Fruit fly (Drosophila melanogaster) whole organism, embryonic: ENCODE measurements around the gene mRpS9.

Source experiments
- CG10979 ChIP-seq: fragments of 200-800 bp; sonication (Bioruptor generic); optimal IDR thresholded peaks from 2 replicates; lab custom pipeline; 2018; ENCODE audit warnings: missing biosample characterization, mild to moderate bottlenecking, missing genetic modification characterization, moderate library complexity
- CG11398 ChIP-seq: fragments of 200-800 bp; sonication (Bioruptor generic); optimal IDR thresholded peaks from 2 replicates; lab custom pipeline; 2016; ENCODE audit warnings: missing biosample characterization, missing genetic modification characterization
- CG1233 ChIP-seq: fragments of 200-800 bp; sonication (Bioruptor generic); optimal IDR thresholded peaks from 4 replicates; lab custom pipeline; 2018; ENCODE audit warnings: missing biosample characterization, mild to moderate bottlenecking, missing genetic modification characterization
- CG14014 ChIP-seq: fragments of 200-800 bp; sonication (Bioruptor generic); IDR thresholded peaks from 2 replicates; pipeline ENCODE4 v1.3.6; 2022; ENCODE audit warnings: missing biosample characterization, missing genetic modification characterization
- CG15011 ChIP-seq: fragments of 200-800 bp; sonication (Bioruptor generic); optimal IDR thresholded peaks from 3 replicates; lab custom pipeline; 2018; ENCODE audit warnings: missing biosample characterization, mild to moderate bottlenecking, missing genetic modification characterization
- CG15514 ChIP-seq: fragments of 200-800 bp; sonication (Bioruptor generic); optimal IDR thresholded peaks from 3 replicates; lab custom pipeline; 2017; ENCODE audit warnings: missing biosample characterization, missing genetic modification characterization, mild to moderate bottlenecking, moderate library complexity, missing genetic modification reagents
- CG16863 ChIP-seq: fragments of 200-800 bp; sonication (Bioruptor generic); optimal IDR thresholded peaks from 3 replicates; lab custom pipeline; 2016; ENCODE audit warnings: missing biosample characterization, missing genetic modification characterization
- CG2120 ChIP-seq: fragments of 200-800 bp; sonication (Bioruptor generic); optimal IDR thresholded peaks from 3 replicates; lab custom pipeline; 2016; ENCODE audit warnings: missing biosample characterization, missing genetic modification characterization
- CG2678 ChIP-seq: fragments of 200-800 bp; sonication (Bioruptor generic); optimal IDR thresholded peaks from 3 replicates; lab custom pipeline; 2019; ENCODE audit warnings: missing biosample characterization, mild to moderate bottlenecking, missing genetic modification characterization, moderate library complexity
- CG32767 ChIP-seq: fragments of 200-800 bp; sonication (Bioruptor generic); IDR thresholded peaks from 2 replicates; pipeline ENCODE4 v1.3.6; 2022; ENCODE audit warnings: missing biosample characterization, missing genetic modification characterization
- CG34224 ChIP-seq: fragments of 200-800 bp; sonication (Bioruptor generic); IDR thresholded peaks from 3 replicates; pipeline ENCODE4 v1.3.6; 2022; ENCODE audit warnings: missing biosample characterization, missing genetic modification characterization; ENCODE audit not compliant: partially characterized antibody
- CG4360 ChIP-seq: fragments of 200-800 bp; sonication (Bioruptor generic); IDR thresholded peaks from 2 replicates; pipeline ENCODE4 v1.3.6; 2022; ENCODE audit warnings: missing biosample characterization, missing genetic modification characterization
- CG4424 ChIP-seq: fragments of 200-800 bp; sonication (Bioruptor generic); optimal IDR thresholded peaks from 3 replicates; lab custom pipeline; 2016; ENCODE audit warnings: missing biosample characterization, missing genetic modification characterization
- CG5180 ChIP-seq: fragments of 200-800 bp; sonication (Bioruptor generic); optimal IDR thresholded peaks from 3 replicates; lab custom pipeline; 2017; ENCODE audit warnings: missing biosample characterization, missing genetic modification characterization, mild to moderate bottlenecking, moderate library complexity, missing genetic modification reagents
- CG6854 ChIP-seq: fragments of 200-800 bp; sonication (Bioruptor generic); optimal IDR thresholded peaks from 3 replicates; lab custom pipeline; 2017; ENCODE audit warnings: missing biosample characterization, mild to moderate bottlenecking, missing genetic modification characterization
- CG7271 ChIP-seq: fragments of 200-800 bp; sonication (Bioruptor generic); optimal IDR thresholded peaks from 2 replicates; lab custom pipeline; 2018; ENCODE audit warnings: missing biosample characterization, mild to moderate bottlenecking, missing genetic modification characterization, moderate library complexity
- CG7839 ChIP-seq: fragments of 200-800 bp; sonication (Bioruptor generic); optimal IDR thresholded peaks from 3 replicates; lab custom pipeline; 2018; ENCODE audit warnings: missing biosample characterization, mild to moderate bottlenecking, missing genetic modification characterization, moderate library complexity
- CG8089 ChIP-seq: fragments of 200-800 bp; sonication (Bioruptor generic); optimal IDR thresholded peaks from 3 replicates; lab custom pipeline; 2016; ENCODE audit warnings: missing biosample characterization, missing genetic modification characterization
- CG8478 ChIP-seq: fragments of >200 bp; optimal IDR thresholded peaks from 2 replicates; lab custom pipeline; 2018
- CrebB ChIP-seq: fragments of 200-800 bp; sonication (Bioruptor generic); optimal IDR thresholded peaks from 3 replicates; lab custom pipeline; 2018; ENCODE audit warnings: missing biosample characterization, mild to moderate bottlenecking, missing genetic modification characterization
- Dfd ChIP-seq, 2 experiments: fragments of >200 bp; optimal IDR thresholded peaks; 2 replicates each; lab custom pipeline; 2017; ENCODE audit warnings: missing biosample characterization in 2 of 2, missing genetic modification characterization in 2 of 2
- Gsc ChIP-seq: fragments of 200-800 bp; sonication (Bioruptor generic); IDR thresholded peaks from 2 replicates; pipeline ENCODE4 v1.3.6; 2022; ENCODE audit warnings: missing biosample characterization, missing genetic modification characterization
- Hmr ChIP-seq: fragments of 200-800 bp; sonication (Bioruptor generic); optimal IDR thresholded peaks from 3 replicates; lab custom pipeline; 2017; ENCODE audit warnings: mild to moderate bottlenecking, missing biosample characterization, missing genetic modification reagents, missing genetic modification characterization
- Kr ChIP-seq: fragments of 200-800 bp; sonication (Bioruptor generic); optimal IDR thresholded peaks from 2 replicates; lab custom pipeline; 2017; ENCODE audit warnings: missing biosample characterization, mild to moderate bottlenecking, missing genetic modification characterization
- Lim3 ChIP-seq: fragments of 200-800 bp; sonication (Bioruptor generic); IDR thresholded peaks from 2 replicates; pipeline ENCODE4 v1.3.6; 2022; ENCODE audit warnings: missing biosample characterization, missing genetic modification characterization
- Max ChIP-seq: fragments of 200-800 bp; sonication (Bioruptor generic); optimal IDR thresholded peaks from 2 replicates; lab custom pipeline; 2016; ENCODE audit warnings: missing biosample characterization, mild to moderate bottlenecking, missing genetic modification characterization
- Rfx ChIP-seq: fragments of 200-800 bp; sonication (Bioruptor generic); IDR thresholded peaks from 2 replicates; pipeline ENCODE4 v1.3.6; 2022; ENCODE audit warnings: missing biosample characterization, missing genetic modification characterization
- Scr ChIP-seq: fragments of 200-800 bp; sonication (Bioruptor generic); IDR thresholded peaks from 2 replicates; pipeline ENCODE4 v1.3.6; 2022; ENCODE audit warnings: missing biosample characterization, missing genetic modification characterization; ENCODE audit not compliant: partially characterized antibody
- Xrp1 ChIP-seq: fragments of 200-800 bp; sonication (Bioruptor generic); IDR thresholded peaks from 2 replicates; pipeline ENCODE4 v1.3.6; 2022; ENCODE audit warnings: missing biosample characterization, missing genetic modification characterization
- al ChIP-seq: fragments of 200-800 bp; sonication (Bioruptor generic); IDR thresholded peaks from 2 replicates; pipeline ENCODE4 v1.3.6; 2022; ENCODE audit warnings: missing biosample characterization, missing genetic modification characterization
- btn ChIP-seq: fragments of 200-800 bp; sonication (Bioruptor generic); optimal IDR thresholded peaks from 2 replicates; lab custom pipeline; 2016; ENCODE audit warnings: missing biosample characterization, missing genetic modification characterization
- cad ChIP-seq: fragments of >200 bp; optimal IDR thresholded peaks from 2 replicates; lab custom pipeline; 2017; ENCODE audit warnings: missing biosample characterization, missing genetic modification characterization
- cg ChIP-seq: fragments of 200-800 bp; sonication (Bioruptor generic); optimal IDR thresholded peaks from 3 replicates; lab custom pipeline; 2019; ENCODE audit warnings: missing biosample characterization, mild to moderate bottlenecking, missing genetic modification characterization, moderate library complexity
- crol ChIP-seq: fragments of 200-800 bp; sonication (Bioruptor generic); IDR thresholded peaks from 2 replicates; pipeline ENCODE4 v1.3.6; 2022; ENCODE audit warnings: missing biosample characterization, missing genetic modification characterization
- cwo ChIP-seq: fragments of 200-800 bp; sonication (Bioruptor generic); optimal IDR thresholded peaks from 3 replicates; lab custom pipeline; 2017; ENCODE audit warnings: missing biosample characterization, missing genetic modification characterization, mild to moderate bottlenecking, moderate library complexity, missing genetic modification reagents
- fd102C ChIP-seq: fragments of 200-800 bp; sonication (Bioruptor generic); optimal IDR thresholded peaks from 2 replicates; lab custom pipeline; 2018; ENCODE audit warnings: missing biosample characterization, mild to moderate bottlenecking, missing genetic modification characterization, moderate library complexity
- fd96Cb ChIP-seq: fragments of 200-800 bp; sonication (Bioruptor generic); optimal IDR thresholded peaks from 2 replicates; lab custom pipeline; 2018; ENCODE audit warnings: missing biosample characterization, mild to moderate bottlenecking, missing genetic modification characterization, moderate library complexity
- fu2 ChIP-seq: fragments of 200-800 bp; sonication (Bioruptor generic); optimal IDR thresholded peaks from 2 replicates; lab custom pipeline; 2016; ENCODE audit warnings: missing biosample characterization, missing genetic modification characterization
- grau ChIP-seq: fragments of 200-800 bp; optimal IDR thresholded peaks from 3 replicates; lab custom pipeline; 2019; ENCODE audit warnings: missing biosample characterization, mild to moderate bottlenecking, missing genetic modification characterization, moderate library complexity
- gt ChIP-seq: fragments of 200-800 bp; sonication (Bioruptor generic); IDR thresholded peaks from 2 replicates; pipeline ENCODE4 v1.3.6; 2022; ENCODE audit warnings: missing biosample characterization, missing genetic modification characterization
- hkb ChIP-seq, 2 experiments: fragments of 200-800 bp in 1 of 2; fragments of >200 bp in 1 of 2; sonication (Bioruptor generic) in 1 of 2; IDR thresholded peaks in 1 of 2; optimal IDR thresholded peaks in 1 of 2; 2 replicates each; pipeline versions ENCODE4 v1.3.6 to Lab custom; 2017 to 2022; ENCODE audit warnings: missing biosample characterization in 1 of 2, missing genetic modification characterization in 1 of 2
- jing ChIP-seq: fragments of 200-800 bp; sonication (Bioruptor generic); optimal IDR thresholded peaks from 2 replicates; lab custom pipeline; 2018; ENCODE audit warnings: missing biosample characterization, mild to moderate bottlenecking, missing genetic modification characterization
- ken ChIP-seq: fragments of 200-800 bp; sonication (Bioruptor generic); IDR thresholded peaks from 3 replicates; pipeline ENCODE4 v1.3.6; 2022; ENCODE audit warnings: missing biosample characterization, missing genetic modification characterization
- pho ChIP-seq: fragments of 200-800 bp; sonication (Bioruptor generic); optimal IDR thresholded peaks from 2 replicates; lab custom pipeline; 2016; ENCODE audit warnings: missing biosample characterization, missing genetic modification characterization
- sc ChIP-seq, 3 experiments: fragments of >200 bp in 2 of 3; fragments of 200-800 bp in 1 of 3; sonication (Bioruptor generic) in 1 of 3; optimal IDR thresholded peaks; 2 replicates in 2 of 3; 3 replicates in 1 of 3; lab custom pipeline; 2017; ENCODE audit warnings: mild to moderate bottlenecking in 1 of 3, missing biosample characterization in 1 of 3, missing genetic modification characterization in 1 of 3, missing genetic modification reagents in 1 of 3
- sim ChIP-seq: fragments of 200-800 bp; sonication (Bioruptor generic); IDR thresholded peaks from 2 replicates; pipeline ENCODE4 v1.3.6; 2022; ENCODE audit warnings: missing biosample characterization, missing genetic modification characterization
- sima ChIP-seq: fragments of 200-800 bp; sonication (Bioruptor generic); optimal IDR thresholded peaks from 2 replicates; lab custom pipeline; 2016; ENCODE audit warnings: missing biosample characterization, missing genetic modification characterization
- sisA ChIP-seq: fragments of 200-800 bp; sonication (Bioruptor generic); IDR thresholded peaks from 2 replicates; pipeline ENCODE4 v1.3.6; 2022; ENCODE audit warnings: missing biosample characterization, missing genetic modification characterization
- twi ChIP-seq: fragments of 200-800 bp; optimal IDR thresholded peaks from 2 replicates; lab custom pipeline; 2019; ENCODE audit warnings: missing biosample characterization, mild to moderate bottlenecking, missing genetic modification characterization, moderate library complexity
- vnd ChIP-seq: fragments of 200-800 bp; sonication (Bioruptor generic); IDR thresholded peaks from 3 replicates; pipeline ENCODE4 v1.3.6; 2022; ENCODE audit warnings: missing biosample characterization, missing genetic modification characterization; ENCODE audit not compliant: partially characterized antibody

mRpS9 gene

dm6 chr3R:7907311-7907710 lies 4.8 kb upstream of the mRpS9 start, which contains the start of the genes Taf7 and EMC1 (continued):
- TF ChIP-seq CG5180 (GFP tag; lab: Kevin White, UChicago) = no peak
- no peak for TF ChIP-seq Gsc (GFP tag; lab: Robert Waterston, UW)
- no peak for TF ChIP-seq crol (GFP tag; lab: Robert Waterston, UW)
- peak; percentile 89 for TF ChIP-seq CG34224 (GFP tag; lab: Robert Waterston, UW)
- TF ChIP-seq hkb (optimal IDR thresholded peaks at IDR 0.05; lab: Kevin White, UChicago) = peak; percentile 77
- no peak for TF ChIP-seq hkb (GFP tag; IDR thresholded peaks at IDR 0.05; lab: Robert Waterston, UW)
- no peak for TF ChIP-seq CG4424 (GFP tag; lab: Kevin White, UChicago)
- TF ChIP-seq vnd (GFP tag; lab: Robert Waterston, UW) = peak; percentile 98
- no peak for TF ChIP-seq Lim3 (GFP tag; lab: Robert Waterston, UW)
- no peak for TF ChIP-seq Kr (GFP tag; lab: Kevin White, UChicago)
- TF ChIP-seq CG11398 (GFP tag; lab: Kevin White, UChicago) = no peak
- TF ChIP-seq CG14014 (GFP tag; lab: Robert Waterston, UW) = no peak
- TF ChIP-seq Scr (GFP tag; lab: Robert Waterston, UW) = peak; percentile 98
- TF ChIP-seq CG16863 (GFP tag; lab: Kevin White, UChicago) = peak; percentile 19
- TF ChIP-seq Xrp1 = peak; percentile 25; the same call in 1 of the 2 replicates
- TF ChIP-seq jing = no peak
- peak; percentile 48; the same call in 1 of the 2 replicates for TF ChIP-seq Rfx (GFP tag; lab: Robert Waterston, UW)
- TF ChIP-seq CG7839 (tag; lab: Kevin White, UChicago) = no peak
- no peak for TF ChIP-seq btn (GFP tag; lab: Kevin White, UChicago)
- no peak for TF ChIP-seq CG32767 (GFP tag; lab: Robert Waterston, UW)
- TF ChIP-seq CG6854 (GFP tag; lab: Kevin White, UChicago) = no peak
- TF ChIP-seq cad (GFP tag; lab: Kevin White, UChicago) = no peak
- peak; percentile 64 for TF ChIP-seq CG2120 (GFP tag; lab: Kevin White, UChicago)
- TF ChIP-seq sc (optimal IDR thresholded peaks at IDR 0.05; lab: Kevin White, UChicago) = no peak
- TF ChIP-seq sc (GFP tag; optimal IDR thresholded peaks at IDR 0.05; lab: Kevin White, UChicago) = no peak
- no peak for TF ChIP-seq grau (tag; lab: Kevin White, UChicago)
- no peak for TF ChIP-seq Hmr (GFP tag; lab: Kevin White, UChicago)
- TF ChIP-seq ken = no peak
- 0 out of 2 replicates have a peak, but pooled peaks have one; percentile 20 for TF ChIP-seq sisA
- TF ChIP-seq CG1233 = no peak
- no peak for TF ChIP-seq CG2678 (tag; lab: Kevin White, UChicago)
- TF ChIP-seq CG15011 (GFP tag; lab: Kevin White, UChicago) = no peak
- peak; percentile 64 for TF ChIP-seq pho (GFP tag; lab: Kevin White, UChicago)
- peak; percentile 83 for TF ChIP-seq CG8478 (lab: Kevin White, UChicago)
- TF ChIP-seq al (GFP tag; lab: Robert Waterston, UW) = 0 out of 2 replicates have a peak, but pooled peaks have one; percentile 17
- no peak for TF ChIP-seq CG4360 (GFP tag; lab: Robert Waterston, UW)
- peak; percentile 24 for TF ChIP-seq CG8089
- TF ChIP-seq fd102C (GFP tag; lab: Kevin White, UChicago) = no peak
- TF ChIP-seq CG10979 (tag; lab: Kevin White, UChicago) = peak; percentile 31
- no peak for TF ChIP-seq sima (GFP tag; lab: Kevin White, UChicago)
- no peak for TF ChIP-seq gt
- TF ChIP-seq fu2 = peak; percentile 28
- peak; percentile 63 for TF ChIP-seq CG15514 (GFP tag; lab: Kevin White, UChicago)
- no peak for TF ChIP-seq CrebB
- peak in 1 of 2 experiments; percentile 13 for TF ChIP-seq Dfd (GFP tag; optimal IDR thresholded peaks at IDR 0.05; lab: Kevin White, UChicago)
- no peak for TF ChIP-seq fd96Cb (tag; lab: Kevin White, UChicago)
- TF ChIP-seq cwo (GFP tag; lab: Kevin White, UChicago) = no peak
- TF ChIP-seq Max (GFP tag; lab: Kevin White, UChicago) = peak; percentile 46
- TF ChIP-seq twi (tag; lab: Kevin White, UChicago) = no peak
- TF ChIP-seq sim (GFP tag; lab: Robert Waterston, UW) = no peak
- no peak for TF ChIP-seq CG7271 (tag; lab: Kevin White, UChicago)
- TF ChIP-seq cg = no peak
